Fruit fly (Drosophila melanogaster): Measurements from ENCODE around the gene fng.

- TF ChIP-seq brk (GFP tag; optimal IDR thresholded peaks at IDR 0.05) (no peak), foxo (GFP tag; optimal IDR thresholded peaks at IDR 0.05) (no peak), psq (GFP tag; optimal IDR thresholded peaks at IDR 0.05) (no peak), usp (GFP tag; optimal IDR thresholded peaks at IDR 0.05) (no peak)
Observed at dm6 chr3L:20885172-20885571, 64.1 kb downstream of the fng start, which contains the start of gene CG32432.
